Fruit fly (Drosophila melanogaster): ENCODE results near the gene TotF.

DNA sequence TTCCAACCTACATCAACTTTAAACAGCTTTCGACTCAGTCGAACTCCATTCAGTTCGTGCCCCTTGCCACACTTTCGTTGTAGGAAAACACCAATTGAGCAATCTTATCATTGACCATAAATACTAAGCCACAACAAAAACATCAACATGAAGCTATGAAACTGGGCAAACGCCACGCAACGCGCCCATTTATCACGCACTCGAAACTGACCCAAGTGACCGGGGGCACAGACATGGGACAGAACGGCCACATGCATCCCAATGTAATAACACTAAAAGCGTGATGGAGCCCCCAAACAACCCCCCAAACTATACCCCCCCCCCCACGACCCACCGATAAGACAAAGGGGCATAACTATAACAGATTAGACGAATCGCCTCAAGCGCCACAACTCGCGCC, 20.3 kb upstream of the TotF start:
- TF ChIP-seq Ets65A (GFP tag) = no peak
- TF ChIP-seq CG3847 (GFP tag; IDR thresholded peaks at IDR 0.05) = no peak
- no peak for TF ChIP-seq CG1647 (GFP tag; optimal IDR thresholded peaks at IDR 0.05)
- no peak for TF ChIP-seq psq (GFP tag; optimal IDR thresholded peaks at IDR 0.05)
- TF ChIP-seq sob (GFP tag; IDR thresholded peaks at IDR 0.05) = no peak
- TF ChIP-seq CG6254 (GFP tag; optimal IDR thresholded peaks at IDR 0.05) = no peak
- no peak for TF ChIP-seq CG10654 (GFP tag; optimal IDR thresholded peaks at IDR 0.05)
- TF ChIP-seq Xbp1 (GFP tag; optimal IDR thresholded peaks at IDR 0.05) = no peak
- no peak for TF ChIP-seq Hr39 (optimal IDR thresholded peaks at IDR 0.05)
- TF ChIP-seq Asciz (GFP tag; optimal IDR thresholded peaks at IDR 0.05) = no peak
- no peak for TF ChIP-seq al (GFP tag; IDR thresholded peaks at IDR 0.05)
- no peak for TF ChIP-seq lilli (GFP tag; optimal IDR thresholded peaks at IDR 0.05)
- no peak for TF ChIP-seq CG14441 (GFP tag; IDR thresholded peaks at IDR 0.05)

All from whole organism, embryonic.